Worm (Caenorhabditis elegans): Measurements from ENCODE around the gene nlp-30.
A peak's percentile ranks its signal among the peaks of the same experiment; 100 is the strongest.

Gene nlp-30

ce11 chrV:4004577-4004976 lies 22.8 kb downstream of the nlp-30 start (continued):
- TF ChIP-seq ztf-3 (GFP tag; optimal IDR thresholded peaks at IDR 0.05), result no peak
- no peak for TF ChIP-seq dpff-1 (tag; optimal IDR thresholded peaks at IDR 0.05)
- TF ChIP-seq aptf-2 (GFP tag; conservative IDR thresholded peaks at IDR 0.05), result 0 out of 2 replicates have a peak, but pooled peaks have one; percentile 35
- no peak for TF ChIP-seq K12H6.12 (tag; optimal IDR thresholded peaks at IDR 0.05)
- no peak for TF ChIP-seq nhr-27 (tag; optimal IDR thresholded peaks at IDR 0.05)
- peak; percentile 88 for TF ChIP-seq efl-1 (GFP tag; optimal IDR thresholded peaks at IDR 0.05)
- no peak for TF ChIP-seq lsy-27 (tag; optimal IDR thresholded peaks at IDR 0.05; ENCODE audit: borderline replicate concordance, insufficient read depth)
- peak; percentile 58; the same call in 1 of the 2 replicates for TF ChIP-seq hsf-1 (GFP tag; IDR thresholded peaks at IDR 0.05)
- TF ChIP-seq pbrm-1 (GFP tag; IDR thresholded peaks at IDR 0.05), result no peak
- no peak for TF ChIP-seq B0336.3 (GFP tag; IDR thresholded peaks at IDR 0.05)
- TF ChIP-seq dpl-1 (GFP tag; optimal IDR thresholded peaks at IDR 0.05), result peak; percentile 62
- TF ChIP-seq xnd-1 (tag; optimal IDR thresholded peaks at IDR 0.05), result peak; percentile 90
- peak; percentile 46; the same call in 1 of the 2 replicates for TF ChIP-seq D2030.7 (GFP tag; IDR thresholded peaks at IDR 0.05)
- TF ChIP-seq K11D2.4 (GFP tag; IDR thresholded peaks at IDR 0.05), result no peak
- peak; percentile 93 for TF ChIP-seq madf-8 (GFP tag; conservative IDR thresholded peaks at IDR 0.05)

- no peak for TF ChIP-seq F23B12.7 (tag; optimal IDR thresholded peaks at IDR 0.05; ENCODE audit: insufficient read depth)
Measured at ce11 chrV:4005219-4005618, 23.4 kb downstream of the nlp-30 start, which contains the start of gene srh-8. Gene srh-8, plus strand, starts transcription at chrV:4005519.

ce11 chrV:4007927-4008326 lies 26.1 kb downstream of the nlp-30 start, which contains the start of gene srh-7:
Gene srh-7, plus strand, starts transcription at chrV:4008227.
- TF ChIP-seq nhr-179 (tag; optimal IDR thresholded peaks at IDR 0.05) (no peak), nhr-90 (tag; optimal IDR thresholded peaks at IDR 0.05) (no peak), repo-1 (tag; optimal IDR thresholded peaks at IDR 0.05) (no peak), let-526 (GFP tag; IDR thresholded peaks at IDR 0.05) (no peak), bed-2 (GFP tag; IDR thresholded peaks at IDR 0.05) (no peak), madf-10 (tag; optimal IDR thresholded peaks at IDR 0.05) (no peak), hrde-1 (tag; optimal IDR thresholded peaks at IDR 0.05; ENCODE audit: borderline replicate concordance) (no peak), tbp1 (GFP tag; optimal IDR thresholded peaks at IDR 0.05) (no peak)

ce11 chrV:4010170-4010569 lies 28.4 kb downstream of the nlp-30 start, which contains the start of gene srh-4:
Gene srh-4, plus strand, starts transcription at chrV:4010470.
- TF ChIP-seq madf-6 (GFP tag; IDR thresholded peaks at IDR 0.05) (no peak), Y79H2A.3 (GFP tag; conservative IDR thresholded peaks at IDR 0.05) (no peak), ztf-3 (GFP tag; optimal IDR thresholded peaks at IDR 0.05) (no peak), ztf-26 (tag; optimal IDR thresholded peaks at IDR 0.05) (no peak), B0336.3 (GFP tag; IDR thresholded peaks at IDR 0.05) (no peak)

- TF ChIP-seq F33H1.4 (GFP tag; IDR thresholded peaks at IDR 0.05) (no peak), ztf-6 (GFP tag; IDR thresholded peaks at IDR 0.05) (no peak), B0035.1 (tag; optimal IDR thresholded peaks at IDR 0.05) (no peak), nfya-1 (tag; optimal IDR thresholded peaks at IDR 0.05; ENCODE audit: borderline replicate concordance, insufficient read depth) (no peak), egrh-3 (GFP tag; IDR thresholded peaks at IDR 0.05) (no peak)
Measured at ce11 chrV:4016780-4017179, 35.0 kb downstream of the nlp-30 start, which contains the start of gene srw-89. Gene srw-89, plus strand, starts transcription at chrV:4017080.

Measured in whole organism, young adult.